Fruit fly (Drosophila melanogaster): ENCODE data around the gene CG12099.

Gene CG12099

DNA sequence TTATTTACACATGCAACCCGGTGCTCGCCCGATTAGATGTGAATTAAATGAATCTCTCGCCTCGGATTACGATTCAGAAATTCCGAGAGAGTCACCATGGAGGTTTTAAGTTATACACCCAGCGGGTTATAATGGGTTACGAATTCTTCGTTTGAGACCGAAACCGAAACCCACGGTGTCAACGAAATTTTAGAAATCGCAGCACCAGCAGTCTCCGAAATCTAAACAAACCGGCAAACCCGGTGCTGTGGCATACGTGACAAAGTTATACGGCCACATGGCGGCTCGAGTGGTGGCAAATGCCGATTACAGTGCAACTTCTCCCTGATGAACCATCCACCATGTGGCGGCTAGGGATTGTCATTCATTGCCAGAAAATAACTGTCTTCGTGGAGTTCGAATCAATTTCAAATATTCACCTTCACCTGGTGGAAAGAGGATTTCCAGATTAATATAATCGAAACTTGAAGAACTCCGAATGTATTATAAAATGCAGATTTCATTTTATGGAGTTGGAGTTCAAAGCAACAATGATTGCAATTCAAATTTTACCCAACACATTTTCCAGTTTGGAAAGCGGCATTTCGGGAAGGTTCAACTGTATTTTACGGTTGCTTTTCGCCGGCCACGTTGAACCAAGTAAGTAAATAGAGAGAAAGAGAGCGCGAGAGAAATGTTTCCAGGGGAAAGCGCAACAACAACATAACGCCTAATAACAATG, 42.3 kb downstream of the CG12099 start (continued):
- no peak for TF ChIP-seq CG6175 (GFP tag; IDR thresholded peaks at IDR 0.05)
- peak in 1 of 2 experiments; percentile 24 for TF ChIP-seq insv (GFP tag; optimal IDR thresholded peaks at IDR 0.05)
- peak; percentile 59 for TF ChIP-seq lmd (GFP tag; IDR thresholded peaks at IDR 0.05)
- TF ChIP-seq CG33557 (GFP tag; optimal IDR thresholded peaks at IDR 0.05) = peak; percentile 79
- peak; percentile 41; the same call in 1 of the 2 replicates for TF ChIP-seq ssp (GFP tag; IDR thresholded peaks at IDR 0.05)
- peak; percentile 95 for TF ChIP-seq Ets65A (GFP tag)
- TF ChIP-seq CG14441 (GFP tag; IDR thresholded peaks at IDR 0.05) = no peak; the same call in 1 of the 2 replicates
- TF ChIP-seq CrebB (tag; optimal IDR thresholded peaks at IDR 0.05) = peak; percentile 3
- TF ChIP-seq CG30403 (GFP tag; optimal IDR thresholded peaks at IDR 0.05) = peak; percentile 85
- TF ChIP-seq CG12659 (GFP tag; optimal IDR thresholded peaks at IDR 0.05) = peak; percentile 23
- TF ChIP-seq Sry-δ (GFP tag; optimal IDR thresholded peaks at IDR 0.05) = peak; percentile 7
- TF ChIP-seq btn (GFP tag; optimal IDR thresholded peaks at IDR 0.05) = peak; percentile 66
- peak in 1 of 3 experiments; percentile 30 for TF ChIP-seq Stat92E (GFP tag; optimal IDR thresholded peaks at IDR 0.05)
- TF ChIP-seq tll (GFP tag; optimal IDR thresholded peaks at IDR 0.05) = no peak
- no peak for TF ChIP-seq Lpt (GFP tag; optimal IDR thresholded peaks at IDR 0.05)
- TF ChIP-seq gem (tag; optimal IDR thresholded peaks at IDR 0.05) = peak; percentile 82
- TF ChIP-seq row (GFP tag; IDR thresholded peaks at IDR 0.05) = peak; percentile 78
- no peak for TF ChIP-seq CG13287 (GFP tag; IDR thresholded peaks at IDR 0.05; ENCODE audit: partially characterized antibody)
- TF ChIP-seq trem (tag; optimal IDR thresholded peaks at IDR 0.05) = peak; percentile 56
- peak; percentile 28 for TF ChIP-seq CG4617 (GFP tag; optimal IDR thresholded peaks at IDR 0.05; ENCODE audit: borderline replicate concordance)
- TF ChIP-seq CG10274 (GFP tag; optimal IDR thresholded peaks at IDR 0.05) = peak; percentile 49
- TF ChIP-seq pb (GFP tag; optimal IDR thresholded peaks at IDR 0.05) = peak; percentile 19
- no peak for TF ChIP-seq dati (GFP tag; IDR thresholded peaks at IDR 0.05)
- peak; percentile 71 for TF ChIP-seq CG1233 (GFP tag; optimal IDR thresholded peaks at IDR 0.05)
- TF ChIP-seq Dll (GFP tag; IDR thresholded peaks at IDR 0.05; ENCODE audit: partially characterized antibody) = no peak
- TF ChIP-seq H15 (GFP tag; IDR thresholded peaks at IDR 0.05) = no peak
- TF ChIP-seq HHEX (GFP tag; optimal IDR thresholded peaks at IDR 0.05) = peak; percentile 53
- TF ChIP-seq Atf-2 (GFP tag; optimal IDR thresholded peaks at IDR 0.05) = peak; percentile 74
- TF ChIP-seq YL-1 (GFP tag; optimal IDR thresholded peaks at IDR 0.05) = peak; percentile 54
- TF ChIP-seq CG12299 (tag; optimal IDR thresholded peaks at IDR 0.05) = peak; percentile 56
- TF ChIP-seq lab (GFP tag; optimal IDR thresholded peaks at IDR 0.05) = peak; percentile 61
- TF ChIP-seq dysf (GFP tag; IDR thresholded peaks at IDR 0.05) = peak; percentile 71
- peak; percentile 43 for TF ChIP-seq Mad (GFP tag; optimal IDR thresholded peaks at IDR 0.05)
- no peak for TF ChIP-seq corto (GFP tag; optimal IDR thresholded peaks at IDR 0.05)
- peak; percentile 56 for TF ChIP-seq CG13775 (GFP tag; optimal IDR thresholded peaks at IDR 0.05)
- no peak for TF ChIP-seq CG17912 (GFP tag; optimal IDR thresholded peaks at IDR 0.05)
- TF ChIP-seq cato (GFP tag; optimal IDR thresholded peaks at IDR 0.05; ENCODE audit: borderline replicate concordance) = peak; percentile 12
- peak; percentile 40 for TF ChIP-seq CG5245 (GFP tag; optimal IDR thresholded peaks at IDR 0.05)
- TF ChIP-seq Dp (GFP tag; optimal IDR thresholded peaks at IDR 0.05) = no peak
- TF ChIP-seq slbo (GFP tag; IDR thresholded peaks at IDR 0.05) = peak; percentile 48; the same call in 1 of the 2 replicates
